Worm (Caenorhabditis elegans) whole organism, L2 larva: ENCODE results near the gene smc-3.

Source experiments
- aly-2 ChIP-seq: fragments of 150-350 bp; optimal IDR thresholded peaks from 2 replicates; lab custom pipeline; 2014; ENCODE audit warnings: missing biosample characterization, missing genetic modification characterization
- unc-55 ChIP-seq: fragments of 150-350 bp; sonication (generic microtip); optimal IDR thresholded peaks from 3 replicates; lab custom pipeline; 2014; ENCODE audit warnings: missing biosample characterization, missing genetic modification reagents, missing genetic modification characterization
- ztf-11 ChIP-seq: sonication (generic microtip); optimal IDR thresholded peaks from 2 replicates; lab custom pipeline; 2017; ENCODE audit warnings: missing biosample characterization, missing genetic modification characterization

ce11 chrIII:11243421-11243820 lies 47.3 kb upstream of the smc-3 start:
- TF ChIP-seq aly-2 (tag; lab: Kevin White, UChicago): no peak
- TF ChIP-seq unc-55: peak; percentile 85
- TF ChIP-seq ztf-11 (tag; lab: Kevin White, UChicago): no peak
